Worm (Caenorhabditis elegans) whole organism, L4/young adult: ENCODE measurements around the gene F47B8.18.

ENCODE experiments used
- W03F9.2 ChIP-seq: fragments of 150-350 bp; optimal IDR thresholded peaks from 2 replicates; lab custom pipeline; 2014; ENCODE audit warnings: missing biosample characterization, missing genetic modification characterization
- him-1 ChIP-seq: sonication (generic microtip); optimal IDR thresholded peaks from 2 replicates; lab custom pipeline; 2016; ENCODE audit warnings: missing genotype, missing genetic modification reagents, missing genetic modification characterization, missing compliant biosample characterization

DNA sequence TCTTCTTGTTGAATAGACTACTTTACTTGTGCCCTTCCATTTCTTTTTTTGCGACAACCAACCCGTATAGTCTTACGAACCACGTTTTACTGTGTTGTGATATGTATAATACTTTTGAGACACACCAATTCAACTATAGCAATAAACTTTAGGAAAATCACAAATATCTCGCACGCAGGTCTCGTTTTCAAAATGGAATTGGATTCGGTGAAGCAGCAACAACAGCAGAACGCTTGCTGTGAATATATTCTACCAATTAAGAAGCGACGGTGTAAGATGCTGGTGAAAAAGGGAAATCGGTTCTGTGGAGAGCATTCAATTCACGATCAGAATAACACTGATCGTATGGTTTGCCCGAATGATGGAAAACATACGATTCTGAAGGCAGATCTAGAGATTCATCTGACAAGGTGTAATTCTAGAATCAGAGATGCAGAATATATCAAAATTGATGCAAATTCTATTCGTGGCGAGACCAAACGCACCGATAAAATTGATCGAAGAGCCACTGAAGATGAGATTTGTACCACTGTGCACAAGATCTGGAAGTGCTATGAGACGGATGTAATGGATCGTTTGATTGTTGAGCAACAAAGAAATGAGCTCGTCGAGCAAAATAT, 29.1 kb upstream of the F47B8.18 start, which contains the start of gene Y49A3A.3:
- TF ChIP-seq him-1 (tag; lab: Kevin White, UChicago) (no peak), W03F9.2 (tag; lab: Kevin White, UChicago) (no peak)
